Worm (Caenorhabditis elegans): Measurements from ENCODE around the gene apa-2.

ce11 chrX:9361136-9361535, 22.7 kb downstream of the apa-2 start:
- no peak for TF ChIP-seq jun-1 (tag; optimal IDR thresholded peaks at IDR 0.05)
- no peak for TF ChIP-seq C34B4.2 (tag; optimal IDR thresholded peaks at IDR 0.05)
